Fruit fly (Drosophila melanogaster) whole organism, prepupa: ENCODE data around the gene CG33124.

Experiments
- CG10631 ChIP-seq: fragments of 200-800 bp; sonication (Bioruptor generic); optimal IDR thresholded peaks from 2 replicates; lab custom pipeline; 2016; ENCODE audit warnings: missing biosample characterization, missing genetic modification characterization
- CG10669 ChIP-seq: fragments of 200-800 bp; sonication (Bioruptor generic); optimal IDR thresholded peaks from 3 replicates; lab custom pipeline; 2018; ENCODE audit warnings: missing biosample characterization, mild to moderate bottlenecking, missing genetic modification characterization, moderate library complexity
- CG11294 ChIP-seq: fragments of 200-800 bp; sonication (Bioruptor generic); IDR thresholded peaks from 2 replicates; pipeline ENCODE4 v1.3.6; 2022; ENCODE audit warnings: missing biosample characterization, missing genetic modification characterization
- CG11762 ChIP-seq: fragments of 200-800 bp; sonication (Bioruptor generic); optimal IDR thresholded peaks from 3 replicates; lab custom pipeline; 2016; ENCODE audit warnings: missing biosample characterization, missing genetic modification characterization; ENCODE audit not compliant: insufficient read depth
- CG11902 ChIP-seq: fragments of 200-800 bp; sonication (Bioruptor generic); optimal IDR thresholded peaks from 3 replicates; lab custom pipeline; 2016; ENCODE audit warnings: missing biosample characterization, missing genetic modification characterization
- CG15336 ChIP-seq: fragments of 200-800 bp; sonication (Bioruptor generic); IDR thresholded peaks from 2 replicates; pipeline ENCODE4 v1.3.6; 2022; ENCODE audit warnings: missing biosample characterization, missing genetic modification characterization
- CG1621 ChIP-seq: fragments of 200-800 bp; sonication (Bioruptor generic); optimal IDR thresholded peaks from 3 replicates; lab custom pipeline; 2018; ENCODE audit warnings: missing biosample characterization, mild to moderate bottlenecking, missing genetic modification characterization
- CG16779 ChIP-seq: fragments of 200-800 bp; sonication (Bioruptor generic); optimal IDR thresholded peaks from 3 replicates; lab custom pipeline; 2017; ENCODE audit warnings: missing biosample characterization, mild to moderate bottlenecking, missing genetic modification characterization
- CG32006 ChIP-seq: fragments of 200-800 bp; sonication (Bioruptor generic); optimal IDR thresholded peaks from 3 replicates; lab custom pipeline; 2017; ENCODE audit warnings: missing biosample characterization, mild to moderate bottlenecking, missing genetic modification characterization
- CG34406 ChIP-seq: fragments of 200-800 bp; sonication (Bioruptor generic); optimal IDR thresholded peaks from 3 replicates; lab custom pipeline; 2016; ENCODE audit warnings: missing biosample characterization, missing genetic modification characterization
- CG3919 ChIP-seq: fragments of 200-800 bp; sonication (Bioruptor generic); optimal IDR thresholded peaks from 3 replicates; lab custom pipeline; 2016; ENCODE audit warnings: missing biosample characterization, missing genetic modification characterization
- CG4318 ChIP-seq: fragments of 200-800 bp; sonication (Bioruptor generic); optimal IDR thresholded peaks from 3 replicates; lab custom pipeline; 2017; ENCODE audit warnings: missing biosample characterization, mild to moderate bottlenecking, missing genetic modification characterization
- CG6163 ChIP-seq: fragments of 200-800 bp; sonication (Bioruptor generic); IDR thresholded peaks from 3 replicates; pipeline ENCODE4 v1.3.6; 2022; ENCODE audit warnings: missing biosample characterization, missing genetic modification characterization
- CG6276 ChIP-seq: fragments of 200-800 bp; sonication (Bioruptor generic); optimal IDR thresholded peaks from 2 replicates; lab custom pipeline; 2017; ENCODE audit warnings: missing biosample characterization, mild to moderate bottlenecking, missing genetic modification characterization
- CG6792 ChIP-seq: fragments of 200-800 bp; sonication (Bioruptor generic); optimal IDR thresholded peaks from 3 replicates; lab custom pipeline; 2016; ENCODE audit warnings: missing biosample characterization, missing genetic modification characterization
- CG6808 ChIP-seq: fragments of 200-800 bp; sonication (Bioruptor generic); optimal IDR thresholded peaks from 3 replicates; lab custom pipeline; 2017; ENCODE audit warnings: missing biosample characterization, missing genetic modification characterization, mild to moderate bottlenecking, moderate library complexity, missing genetic modification reagents
- CG6854 ChIP-seq: fragments of 200-800 bp; sonication (Bioruptor generic); optimal IDR thresholded peaks from 2 replicates; lab custom pipeline; 2017; ENCODE audit warnings: missing biosample characterization, mild to moderate bottlenecking, missing genetic modification characterization
- CG7368 ChIP-seq: fragments of 200-800 bp; sonication (Bioruptor generic); optimal IDR thresholded peaks from 3 replicates; lab custom pipeline; 2016; ENCODE audit warnings: missing biosample characterization, missing genetic modification characterization
- CG8119 ChIP-seq: fragments of 200-800 bp; sonication (Bioruptor generic); IDR thresholded peaks from 3 replicates; pipeline ENCODE4 v1.3.6; 2022; ENCODE audit warnings: missing biosample characterization, missing genetic modification characterization
- Eip78C ChIP-seq: fragments of 200-800 bp; sonication (Bioruptor generic); peaks from one replicate; lab custom pipeline; 2016; ENCODE audit warnings: missing biosample characterization, missing genetic modification characterization
- Eip93F ChIP-seq: fragments of 200-800 bp; sonication (Bioruptor generic); optimal IDR thresholded peaks from 2 replicates; lab custom pipeline; 2016; ENCODE audit warnings: missing biosample characterization, mild to moderate bottlenecking, missing genetic modification characterization
- Ets96B ChIP-seq: fragments of 200-800 bp; optimal IDR thresholded peaks from 2 replicates; lab custom pipeline; 2019; ENCODE audit warnings: missing biosample characterization, mild to moderate bottlenecking, missing genetic modification characterization, moderate library complexity
- Hr38 ChIP-seq: sonication (Bioruptor generic); optimal IDR thresholded peaks from 2 replicates; lab custom pipeline; 2016; ENCODE audit warnings: missing biosample characterization, missing genetic modification characterization
- Hr4 ChIP-seq: fragments of 200-800 bp; sonication (Bioruptor generic); optimal IDR thresholded peaks from 3 replicates; lab custom pipeline; 2016; ENCODE audit warnings: missing biosample characterization, missing genetic modification characterization
- Sox102F ChIP-seq: fragments of 200-800 bp; sonication (Bioruptor generic); optimal IDR thresholded peaks from 2 replicates; lab custom pipeline; 2016; ENCODE audit warnings: missing biosample characterization, mild to moderate bottlenecking, missing genetic modification characterization
- Sox14 ChIP-seq: fragments of 200-800 bp; sonication (Bioruptor generic); optimal IDR thresholded peaks from 3 replicates; lab custom pipeline; 2016; ENCODE audit warnings: missing biosample characterization, missing genetic modification characterization
- Sox15 ChIP-seq: fragments of 200-800 bp; sonication (Bioruptor generic); optimal IDR thresholded peaks from 3 replicates; lab custom pipeline; 2016; ENCODE audit warnings: missing biosample characterization, missing genetic modification characterization
- achi ChIP-seq: fragments of 200-800 bp; sonication (Bioruptor generic); optimal IDR thresholded peaks from 3 replicates; lab custom pipeline; 2016; ENCODE audit warnings: missing biosample characterization, missing genetic modification characterization
- acj6 ChIP-seq: fragments of 200-800 bp; sonication (Bioruptor generic); optimal IDR thresholded peaks from 3 replicates; lab custom pipeline; 2016; ENCODE audit warnings: missing biosample characterization, missing genetic modification characterization
- cyc ChIP-seq: fragments of 200-800 bp; sonication (Bioruptor generic); optimal IDR thresholded peaks from 3 replicates; lab custom pipeline; 2016; ENCODE audit warnings: missing biosample characterization, missing genetic modification characterization
- dsx ChIP-seq: fragments of 200-800 bp; optimal IDR thresholded peaks from 3 replicates; lab custom pipeline; 2019; ENCODE audit warnings: missing biosample characterization, mild to moderate bottlenecking, missing genetic modification characterization, moderate library complexity; ENCODE audit not compliant: poor library complexity, severe bottlenecking
- eg ChIP-seq: fragments of 200-800 bp; sonication (Bioruptor generic); IDR thresholded peaks from 3 replicates; pipeline ENCODE4 v1.3.6; 2022; ENCODE audit warnings: missing biosample characterization, missing genetic modification characterization
- fd59A ChIP-seq: fragments of 200-800 bp; sonication (Bioruptor generic); optimal IDR thresholded peaks from 2 replicates; lab custom pipeline; 2017; ENCODE audit warnings: missing biosample characterization, mild to moderate bottlenecking, missing genetic modification characterization, missing genetic modification reagents
- fd85E ChIP-seq: fragments of 200-800 bp; sonication (Bioruptor generic); optimal IDR thresholded peaks from 3 replicates; lab custom pipeline; 2016; ENCODE audit warnings: missing biosample characterization, missing genetic modification characterization
- lz ChIP-seq: fragments of 200-800 bp; sonication (Bioruptor generic); optimal IDR thresholded peaks from 3 replicates; lab custom pipeline; 2016; ENCODE audit warnings: missing biosample characterization, missing genetic modification characterization
- net ChIP-seq: fragments of 200-800 bp; sonication (Bioruptor generic); optimal IDR thresholded peaks from 3 replicates; lab custom pipeline; 2016; ENCODE audit warnings: missing biosample characterization, missing genetic modification characterization
- salr ChIP-seq, 2 experiments: fragments of 200-800 bp; sonication (Bioruptor generic); optimal IDR thresholded peaks; 3 replicates each; lab custom pipeline; 2016 to 2018; ENCODE audit warnings: missing biosample characterization in 2 of 2, missing genetic modification characterization in 2 of 2, mild to moderate bottlenecking in 1 of 2
- ss ChIP-seq, 2 experiments: fragments of 200-800 bp; sonication (Bioruptor generic); optimal IDR thresholded peaks; 2 replicates in 1 of 2; 3 replicates in 1 of 2; lab custom pipeline; 2017 to 2018; ENCODE audit warnings: mild to moderate bottlenecking in 2 of 2, missing biosample characterization in 2 of 2, missing genetic modification characterization in 2 of 2, moderate library complexity in 1 of 2
- svp ChIP-seq: fragments of 200-800 bp; sonication (Bioruptor generic); peaks from one replicate; lab custom pipeline; 2016; ENCODE audit warnings: missing biosample characterization, missing genetic modification characterization
- topi ChIP-seq: fragments of 200-800 bp; sonication (Bioruptor generic); optimal IDR thresholded peaks from 3 replicates; lab custom pipeline; 2016; ENCODE audit warnings: missing biosample characterization, missing genetic modification characterization
- vri ChIP-seq: fragments of 200-800 bp; sonication (Bioruptor generic); optimal IDR thresholded peaks from 3 replicates; lab custom pipeline; 2016; ENCODE audit warnings: missing biosample characterization, mild to moderate bottlenecking, missing genetic modification characterization

CG33124 gene

dm6 chr2L:2209002-2209401 is at the start of gene CG33124:
Gene CG33124, minus strand, starts transcription at chr2L:2209102.
- TF ChIP-seq vri (GFP tag; lab: Kevin White, UChicago) (no peak), lz (no peak), Hr4 (GFP tag; lab: Kevin White, UChicago) (no peak)

dm6 chr2L:2254950-2255349 is 46.0 kb upstream of the CG33124 start, which contains the start of gene Send1:
Gene Send1, minus strand, starts transcription at chr2L:2255050.
- no peak for TF ChIP-seq achi
- no peak for TF ChIP-seq CG4318 (GFP tag; lab: Kevin White, UChicago)
- TF ChIP-seq CG6854 (GFP tag; lab: Kevin White, UChicago): no peak
- TF ChIP-seq CG15336 (GFP tag; lab: Robert Waterston, UW): no peak
- no peak for TF ChIP-seq CG6276 (GFP tag; lab: Kevin White, UChicago)
- TF ChIP-seq Sox102F (GFP tag; lab: Kevin White, UChicago): no peak
- TF ChIP-seq Sox14 (GFP tag; lab: Kevin White, UChicago): no peak
- TF ChIP-seq svp (GFP tag; lab: Kevin White, UChicago): no peak
- TF ChIP-seq CG6792: no peak
- TF ChIP-seq CG8119 (GFP tag; lab: Robert Waterston, UW): no peak
- TF ChIP-seq Hr38 (GFP tag; lab: Kevin White, UChicago): no peak
- TF ChIP-seq Ets96B (tag; lab: Kevin White, UChicago): no peak
- TF ChIP-seq CG7368: no peak
- TF ChIP-seq CG16779 (tag; lab: Kevin White, UChicago): no peak
- no peak for TF ChIP-seq net (GFP tag; lab: Kevin White, UChicago)

dm6 chr2L:2252745-2253144 is 43.8 kb upstream of the CG33124 start, which contains the start of gene CG17234:
Gene CG17234, plus strand, starts transcription at chr2L:2253045.
- TF ChIP-seq CG15336 (GFP tag; lab: Robert Waterston, UW) (no peak), eg (GFP tag; lab: Robert Waterston, UW) (no peak)

- TF ChIP-seq CG6276 (GFP tag; lab: Kevin White, UChicago): no peak
- no peak for TF ChIP-seq CG8119 (GFP tag; lab: Robert Waterston, UW)
- no peak for TF ChIP-seq Eip93F (GFP tag; lab: Kevin White, UChicago)
- no peak for TF ChIP-seq dsx (GFP tag; lab: Kevin White, UChicago)
- TF ChIP-seq fd59A (GFP tag; lab: Kevin White, UChicago): no peak
- no peak for TF ChIP-seq CG32006 (GFP tag; lab: Kevin White, UChicago)
- no peak for TF ChIP-seq CG11902 (GFP tag; lab: Kevin White, UChicago)
- no peak for TF ChIP-seq CG15336 (GFP tag; lab: Robert Waterston, UW)
- no peak for TF ChIP-seq topi (GFP tag; lab: Kevin White, UChicago)
- TF ChIP-seq Hr38 (GFP tag; lab: Kevin White, UChicago): no peak
- no peak for TF ChIP-seq CG11762
- no peak for TF ChIP-seq CG1621
Measured at dm6 chr2L:2252241-2252640, 43.3 kb upstream of the CG33124 start, which contains the start of gene CG17239. Gene CG17239, minus strand, starts transcription at chr2L:2252341.

dm6 chr2L:2251175-2251574 is 42.3 kb upstream of the CG33124 start, which contains the start of gene Ser12:
Gene Ser12, minus strand, starts transcription at chr2L:2251275.
- no peak for TF ChIP-seq Eip78C
- no peak for TF ChIP-seq CG11294
- TF ChIP-seq vri (GFP tag; lab: Kevin White, UChicago): no peak
- no peak for TF ChIP-seq fd85E (GFP tag; lab: Kevin White, UChicago)
- TF ChIP-seq CG6854 (GFP tag; lab: Kevin White, UChicago): no peak

dm6 chr2L:2249578-2249977 is 40.7 kb upstream of the CG33124 start:
- peak; percentile 8 for TF ChIP-seq CG10631 (GFP tag; lab: Kevin White, UChicago)
- no peak for TF ChIP-seq CG6792
- no peak for TF ChIP-seq CG34406
- no peak for TF ChIP-seq Sox15 (GFP tag; lab: Kevin White, UChicago)
- TF ChIP-seq acj6 (GFP tag; lab: Kevin White, UChicago): peak; percentile 31
- no peak for TF ChIP-seq CG6163
- no peak for TF ChIP-seq Sox14 (GFP tag; lab: Kevin White, UChicago)
- TF ChIP-seq CG6808 (GFP tag; lab: Kevin White, UChicago): peak; percentile 9
- peak; percentile 5 for TF ChIP-seq CG10669
- TF ChIP-seq ss (GFP tag; optimal IDR thresholded peaks at IDR 0.05; lab: Kevin White, UChicago): no peak
- no peak for TF ChIP-seq cyc (GFP tag; lab: Kevin White, UChicago)
- 0 out of 3 replicates have a peak, but pooled peaks have one; percentile 20 for TF ChIP-seq CG8119 (GFP tag; lab: Robert Waterston, UW)
- TF ChIP-seq Sox102F (GFP tag; lab: Kevin White, UChicago): no peak
- no peak for TF ChIP-seq dsx (GFP tag; lab: Kevin White, UChicago)
- TF ChIP-seq Eip93F (GFP tag; lab: Kevin White, UChicago): no peak
- TF ChIP-seq CG3919 (GFP tag; lab: Kevin White, UChicago): peak; percentile 25
- TF ChIP-seq vri (GFP tag; lab: Kevin White, UChicago): no peak
- TF ChIP-seq Hr38 (GFP tag; lab: Kevin White, UChicago): peak; percentile 16
- no peak for TF ChIP-seq salr (GFP tag; optimal IDR thresholded peaks at IDR 0.05; lab: Kevin White, UChicago)
